Worm (Caenorhabditis elegans) whole organism, L1 larva: ENCODE measurements around the gene F58B4.2.

ENCODE experiments used
- C16A3.4 ChIP-seq: fragments of 150-350 bp; optimal IDR thresholded peaks from 2 replicates; lab custom pipeline; 2014; ENCODE audit warnings: missing biosample characterization, missing genetic modification characterization
- C34B4.2 ChIP-seq: sonication (generic microtip); optimal IDR thresholded peaks from 2 replicates; lab custom pipeline; 2017; ENCODE audit warnings: mild to moderate bottlenecking, missing genetic modification characterization, missing compliant biosample characterization
- F16B12.6 ChIP-seq: fragments of 150-350 bp; optimal IDR thresholded peaks from 2 replicates; lab custom pipeline; 2014; ENCODE audit warnings: missing biosample characterization, missing genetic modification characterization
- Y116A8C.19 ChIP-seq: sonication (generic microtip); optimal IDR thresholded peaks from 2 replicates; lab custom pipeline; 2016; ENCODE audit warnings: missing compliant biosample characterization, missing genetic modification characterization, borderline replicate concordance
- aha-1 ChIP-seq: fragments of 150-350 bp; optimal IDR thresholded peaks from 2 replicates; lab custom pipeline; 2014; ENCODE audit warnings: missing biosample characterization, missing genetic modification characterization
- ceh-63 ChIP-seq: fragments of 200-800 bp; sonication (Bioruptor generic); optimal IDR thresholded peaks from 2 replicates; lab custom pipeline; 2018; ENCODE audit warnings: mild to moderate bottlenecking, missing genetic modification characterization, missing compliant biosample characterization
- efl-1 ChIP-seq, 4 experiments: fragments of 150-350 bp; optimal IDR thresholded peaks in 3 of 4; peaks in 1 of 4; 1 replicate in 1 of 4; 2 replicates in 3 of 4; lab custom pipeline; 2014; ENCODE audit warnings: missing biosample characterization in 2 of 4, missing genetic modification characterization in 2 of 4, missing genetic modification reagents in 2 of 4
- elt-2 ChIP-seq: sonication (generic microtip); optimal IDR thresholded peaks from 2 replicates; lab custom pipeline; 2016; ENCODE audit warnings: missing genetic modification characterization, mild to moderate bottlenecking, inconsistent platforms, missing compliant biosample characterization, missing genetic modification reagents
- fkh-10 ChIP-seq: sonication (generic microtip); optimal IDR thresholded peaks from 2 replicates; lab custom pipeline; 2017; ENCODE audit warnings: missing biosample characterization, missing genetic modification reagents, missing genetic modification characterization
- fkh-8 ChIP-seq: sonication (generic microtip); optimal IDR thresholded peaks from 2 replicates; lab custom pipeline; 2016; ENCODE audit warnings: mild to moderate bottlenecking, missing genetic modification characterization, missing compliant biosample characterization
- fos-1 ChIP-seq: fragments of 150-350 bp; optimal IDR thresholded peaks from 2 replicates; lab custom pipeline; 2014; ENCODE audit warnings: missing biosample characterization, missing genetic modification characterization
- hlh-17 ChIP-seq: fragments of 200-800 bp; sonication (Bioruptor generic); optimal IDR thresholded peaks from 2 replicates; lab custom pipeline; 2018; ENCODE audit warnings: missing genetic modification characterization, mild to moderate bottlenecking, missing compliant biosample characterization, moderate library complexity, borderline replicate concordance
- hlh-4 ChIP-seq: sonication (generic microtip); optimal IDR thresholded peaks from 2 replicates; lab custom pipeline; 2016; ENCODE audit warnings: mild to moderate bottlenecking, missing genetic modification characterization, missing compliant biosample characterization
- hpl-2 ChIP-seq: fragments of 150-350 bp; optimal IDR thresholded peaks from 2 replicates; lab custom pipeline; 2014; ENCODE audit warnings: missing biosample characterization, missing genetic modification reagents, missing genetic modification characterization
- irx-1 ChIP-seq: sonication (generic microtip); optimal IDR thresholded peaks from 2 replicates; lab custom pipeline; 2016; ENCODE audit warnings: missing genetic modification characterization, missing compliant biosample characterization
- jun-1 ChIP-seq: fragments of 150-350 bp; optimal IDR thresholded peaks from 2 replicates; lab custom pipeline; 2014; ENCODE audit warnings: missing biosample characterization, missing genetic modification reagents, missing genetic modification characterization
- lin-39 ChIP-seq: fragments of 150-350 bp; optimal IDR thresholded peaks from 2 replicates; lab custom pipeline; 2014; ENCODE audit warnings: missing biosample characterization, missing genetic modification reagents, missing genetic modification characterization
- lir-3 ChIP-seq: sonication (generic microtip); optimal IDR thresholded peaks from 2 replicates; lab custom pipeline; 2016; ENCODE audit warnings: mild to moderate bottlenecking, missing genetic modification characterization, moderate library complexity, missing compliant biosample characterization; ENCODE audit not compliant: poor library complexity
- mab-9 ChIP-seq: fragments of 200-800 bp; sonication (Bioruptor generic); IDR thresholded peaks from 2 replicates; pipeline ENCODE4 v1.3.6; 2022; ENCODE audit warnings: missing genetic modification reagents, missing genetic modification characterization, missing compliant biosample characterization
- mdl-1 ChIP-seq, 2 experiments: fragments of 150-350 bp; optimal IDR thresholded peaks; 2 replicates each; lab custom pipeline; 2014 to 2017; ENCODE audit warnings: missing biosample characterization in 2 of 2, missing genetic modification characterization in 2 of 2, inconsistent platforms in 1 of 2
- mep-1 ChIP-seq: fragments of 150-350 bp; optimal IDR thresholded peaks from 2 replicates; lab custom pipeline; 2014; ENCODE audit warnings: missing biosample characterization, missing genetic modification characterization
- nhr-20 ChIP-seq: sonication (generic microtip); optimal IDR thresholded peaks from 2 replicates; lab custom pipeline; 2016; ENCODE audit warnings: mild to moderate bottlenecking, missing genetic modification characterization, missing compliant biosample characterization
- nhr-237 ChIP-seq: fragments of 150-350 bp; optimal IDR thresholded peaks from 2 replicates; lab custom pipeline; 2014; ENCODE audit warnings: missing biosample characterization, missing genetic modification characterization
- nhr-28 ChIP-seq: fragments of 150-350 bp; optimal IDR thresholded peaks from 2 replicates; lab custom pipeline; 2014; ENCODE audit warnings: missing biosample characterization, missing genetic modification characterization
- nhr-47 ChIP-seq: sonication (generic microtip); optimal IDR thresholded peaks from 2 replicates; lab custom pipeline; 2016; ENCODE audit warnings: mild to moderate bottlenecking, missing genetic modification characterization, moderate library complexity, missing compliant biosample characterization
- nhr-71 ChIP-seq: sonication (generic microtip); optimal IDR thresholded peaks from 2 replicates; lab custom pipeline; 2016; ENCODE audit warnings: mild to moderate bottlenecking, missing genetic modification characterization, moderate library complexity, missing compliant biosample characterization
- nhr-76 ChIP-seq: sonication (generic microtip); optimal IDR thresholded peaks from 2 replicates; lab custom pipeline; 2017; ENCODE audit warnings: missing biosample characterization, missing genetic modification characterization
- nhr-77 ChIP-seq: fragments of 150-350 bp; optimal IDR thresholded peaks from 2 replicates; lab custom pipeline; 2014; ENCODE audit warnings: missing biosample characterization, missing genetic modification characterization
- nhr-84 ChIP-seq: sonication (generic microtip); optimal IDR thresholded peaks from 2 replicates; lab custom pipeline; 2017; ENCODE audit warnings: missing biosample characterization, missing genetic modification characterization
- nhr-90 ChIP-seq: sonication (generic microtip); optimal IDR thresholded peaks from 2 replicates; lab custom pipeline; 2016; ENCODE audit warnings: mild to moderate bottlenecking, missing genetic modification characterization, missing compliant biosample characterization; ENCODE audit not compliant: poor library complexity
- pag-3 ChIP-seq: sonication (generic microtip); optimal IDR thresholded peaks from 2 replicates; lab custom pipeline; 2017; ENCODE audit warnings: missing genetic modification characterization, mild to moderate bottlenecking, missing compliant biosample characterization, antibody characterized with exemption, borderline replicate concordance; ENCODE audit not compliant: insufficient read depth
- pqm-1 ChIP-seq: sonication (generic microtip); optimal IDR thresholded peaks from 3 replicates; lab custom pipeline; 2017; ENCODE audit warnings: missing biosample characterization, missing genetic modification characterization
- rnt-1 ChIP-seq: sonication (generic microtip); optimal IDR thresholded peaks from 2 replicates; lab custom pipeline; 2016; ENCODE audit warnings: mild to moderate bottlenecking, missing genetic modification characterization, moderate library complexity, missing compliant biosample characterization
- skn-1 ChIP-seq: fragments of 150-350 bp; optimal IDR thresholded peaks from 2 replicates; lab custom pipeline; 2014; ENCODE audit warnings: missing biosample characterization, missing genetic modification characterization
- snpc-4 ChIP-seq: fragments of 150-350 bp; optimal IDR thresholded peaks from 2 replicates; lab custom pipeline; 2014; ENCODE audit warnings: missing biosample characterization, missing genetic modification characterization
- snu-23 ChIP-seq: sonication (generic microtip); optimal IDR thresholded peaks from 2 replicates; lab custom pipeline; 2016; ENCODE audit warnings: missing genetic modification characterization, missing compliant biosample characterization
- sox-4 ChIP-seq: sonication (generic microtip); optimal IDR thresholded peaks from 2 replicates; lab custom pipeline; 2016; ENCODE audit warnings: missing genetic modification characterization, missing compliant biosample characterization
- sptf-1 ChIP-seq: fragments of 150-350 bp; optimal IDR thresholded peaks from 2 replicates; lab custom pipeline; 2014; ENCODE audit warnings: missing biosample characterization, missing genetic modification characterization
- sup-37 ChIP-seq: fragments of 200-800 bp; sonication (Bioruptor generic); optimal IDR thresholded peaks from 2 replicates; lab custom pipeline; 2018; ENCODE audit warnings: mild to moderate bottlenecking, missing genetic modification characterization, missing compliant biosample characterization
- tbx-2 ChIP-seq: sonication (generic microtip); optimal IDR thresholded peaks from 2 replicates; lab custom pipeline; 2016; ENCODE audit warnings: missing genetic modification characterization, missing compliant biosample characterization
- tlp-1 ChIP-seq: fragments of 150-350 bp; optimal IDR thresholded peaks from 2 replicates; lab custom pipeline; 2014; ENCODE audit warnings: missing biosample characterization, missing genetic modification characterization
- unc-130 ChIP-seq: fragments of 150-350 bp; optimal IDR thresholded peaks from 2 replicates; lab custom pipeline; 2017; ENCODE audit warnings: missing biosample characterization, missing genetic modification characterization, inconsistent platforms
- unc-62 ChIP-seq: fragments of 150-350 bp; optimal IDR thresholded peaks from 2 replicates; lab custom pipeline; 2014; ENCODE audit warnings: missing biosample characterization, missing genetic modification reagents, missing genetic modification characterization
- unc-98 ChIP-seq: fragments of 200-800 bp; sonication (Bioruptor generic); IDR thresholded peaks from 2 replicates; pipeline ENCODE4 v1.3.6; 2022; ENCODE audit warnings: missing genetic modification characterization, missing compliant biosample characterization
- vab-15 ChIP-seq: sonication (generic microtip); optimal IDR thresholded peaks from 2 replicates; lab custom pipeline; 2017; ENCODE audit warnings: missing genotype, mild to moderate bottlenecking, missing genetic modification characterization, missing compliant biosample characterization
- xbp-1 ChIP-seq: sonication (generic microtip); optimal IDR thresholded peaks from 2 replicates; lab custom pipeline; 2016; ENCODE audit warnings: missing genetic modification characterization, missing compliant biosample characterization
- zag-1 ChIP-seq: fragments of 150-350 bp; optimal IDR thresholded peaks from 2 replicates; lab custom pipeline; 2014; ENCODE audit warnings: missing biosample characterization, missing genetic modification characterization
- ztf-4 ChIP-seq: fragments of 150-350 bp; optimal IDR thresholded peaks from 2 replicates; lab custom pipeline; 2014; ENCODE audit warnings: missing biosample characterization, missing genetic modification characterization

F58B4.2 gene

DNA sequence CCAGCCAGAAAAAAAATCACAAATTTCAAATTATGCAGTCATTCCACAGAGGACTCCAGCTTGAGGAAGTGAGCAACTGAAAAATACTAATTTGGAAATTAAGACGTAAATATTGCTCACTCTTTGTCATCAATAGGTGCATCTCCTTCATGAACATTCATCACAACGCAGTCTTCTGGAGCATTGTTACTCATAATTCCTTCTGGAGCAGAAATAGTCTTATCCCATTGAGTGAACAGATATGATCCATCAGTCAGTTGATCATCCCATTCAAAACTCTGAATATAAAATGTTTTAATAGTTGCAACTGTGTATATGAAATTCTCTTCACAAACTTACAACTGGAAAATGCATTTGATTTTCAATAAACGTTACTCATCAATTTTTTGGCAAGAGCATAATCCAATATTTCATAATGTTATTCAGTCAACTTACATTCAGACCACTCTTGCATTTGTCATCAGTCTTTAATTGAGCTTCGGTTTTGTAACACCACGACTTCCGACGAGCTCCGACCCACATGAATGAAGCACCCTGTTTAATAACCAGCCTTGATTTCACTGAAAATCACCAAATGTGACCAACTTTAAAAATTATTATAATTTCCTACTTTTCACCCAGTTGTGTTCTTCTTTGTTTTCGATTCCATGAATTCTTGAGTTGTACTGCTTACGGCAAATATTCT, 35.3 kb upstream of the F58B4.2 start (continued):
- peak; percentile 4 for TF ChIP-seq xbp-1 (tag; lab: Kevin White, UChicago)
- TF ChIP-seq sox-4 (tag; lab: Kevin White, UChicago): no peak
- TF ChIP-seq nhr-20 (tag; lab: Kevin White, UChicago): peak; percentile 41

- TF ChIP-seq aha-1 (tag; lab: Kevin White, UChicago): no peak
- peak; percentile 99 for TF ChIP-seq nhr-71 (tag; lab: Kevin White, UChicago)
- TF ChIP-seq zag-1: no peak
- no peak for TF ChIP-seq Y116A8C.19 (tag; lab: Kevin White, UChicago)
- TF ChIP-seq lir-3: peak; percentile 78
- peak; percentile 84 for TF ChIP-seq ztf-4 (tag; lab: Kevin White, UChicago)
- TF ChIP-seq nhr-237 (tag; lab: Kevin White, UChicago): no peak
- TF ChIP-seq skn-1: peak; percentile 35
- TF ChIP-seq nhr-84 (tag; lab: Kevin White, UChicago): no peak
- TF ChIP-seq nhr-90 (tag; lab: Kevin White, UChicago): peak; percentile 83
- TF ChIP-seq mab-9 (GFP tag; lab: Robert Waterston, UW): peak; percentile 54; the same call in 1 of the 2 replicates
- no peak for TF ChIP-seq hlh-17
- TF ChIP-seq pag-3 (tag; lab: Kevin White, UChicago): peak; percentile 70
- peak; percentile 35 for TF ChIP-seq fkh-10
- TF ChIP-seq unc-62: no peak
- TF ChIP-seq mdl-1 (tag; optimal IDR thresholded peaks at IDR 0.05; lab: Kevin White, UChicago): peak in 1 of 2 experiments; percentile 97
- no peak for TF ChIP-seq sox-4 (tag; lab: Kevin White, UChicago)
- TF ChIP-seq nhr-20 (tag; lab: Kevin White, UChicago): peak; percentile 97
- TF ChIP-seq tlp-1 (tag; lab: Kevin White, UChicago): no peak
- TF ChIP-seq nhr-47: peak; percentile 83
- TF ChIP-seq snu-23 (GFP tag; lab: Kevin White, UChicago): peak; percentile 95
- no peak for TF ChIP-seq F16B12.6 (tag; lab: Kevin White, UChicago)
- peak; percentile 43 to 51 for TF ChIP-seq efl-1 (optimal IDR thresholded peaks at IDR 0.05; lab: Kevin White, UChicago)
- TF ChIP-seq efl-1 (GFP tag; optimal IDR thresholded peaks at IDR 0.05 in 1 of 2; lab: Kevin White, UChicago): peak; percentile 43 to 94
- no peak for TF ChIP-seq ceh-63 (GFP tag; lab: Kevin White, UChicago)
- TF ChIP-seq snpc-4: peak; percentile 71
- TF ChIP-seq nhr-77 (tag; lab: Kevin White, UChicago): peak; percentile 2
- peak; percentile 64 for TF ChIP-seq jun-1 (tag; lab: Kevin White, UChicago)
- TF ChIP-seq hpl-2 (GFP tag; lab: Kevin White, UChicago): no peak
- peak; percentile 75 for TF ChIP-seq elt-2 (tag; lab: Kevin White, UChicago)
- TF ChIP-seq unc-130 (tag; lab: Kevin White, UChicago): peak; percentile 98
- peak; percentile 77 for TF ChIP-seq rnt-1 (tag; lab: Kevin White, UChicago)
- TF ChIP-seq vab-15 (tag; lab: Kevin White, UChicago): peak; percentile 98
- TF ChIP-seq tbx-2 (tag; lab: Kevin White, UChicago): peak; percentile 88
- no peak for TF ChIP-seq nhr-28 (tag; lab: Kevin White, UChicago)
- no peak for TF ChIP-seq hlh-4
- TF ChIP-seq fkh-8 (tag; lab: Kevin White, UChicago): peak; percentile 71
- no peak for TF ChIP-seq C34B4.2 (tag; lab: Kevin White, UChicago)
- no peak for TF ChIP-seq sptf-1 (tag; lab: Kevin White, UChicago)
- no peak for TF ChIP-seq pqm-1 (tag; lab: Kevin White, UChicago)
- TF ChIP-seq C16A3.4 (tag; lab: Kevin White, UChicago): peak; percentile 66
- TF ChIP-seq irx-1: peak; percentile 72
- peak; percentile 81 for TF ChIP-seq lin-39
- TF ChIP-seq sup-37 (GFP tag; lab: Kevin White, UChicago): no peak
- peak; percentile 75 for TF ChIP-seq mep-1 (tag; lab: Kevin White, UChicago)
- TF ChIP-seq fos-1 (tag; lab: Kevin White, UChicago): peak; percentile 47
- peak; percentile 57; the same call in 1 of the 2 replicates for TF ChIP-seq unc-98
- TF ChIP-seq nhr-76 (tag; lab: Kevin White, UChicago): no peak
- TF ChIP-seq xbp-1 (tag; lab: Kevin White, UChicago): peak; percentile 74
Measured at ce11 chrV:10951655-10952278, 33.5 kb upstream of the F58B4.2 start, which contains the start of gene F17C11.4. TSS of gene F17C11.4 (plus strand) at chrV:10951860.
